Worm (Caenorhabditis elegans): Measurements from ENCODE around the gene T21E8.7.

ce11 chrX:10933308-10934014 is 50.2 kb downstream of the T21E8.7 start:
- TF ChIP-seq tbx-37 (GFP tag; conservative IDR thresholded peaks at IDR 0.05) = no peak
- TF ChIP-seq aly-1 (tag; optimal IDR thresholded peaks at IDR 0.05) = no peak
- no peak for TF ChIP-seq ceh-36 (tag; optimal IDR thresholded peaks at IDR 0.05)

Data from whole organism, early embryonic.